Worm (Caenorhabditis elegans): ENCODE measurements around the gene scl-24.

ce11 chrV:17476490-17476889 lies 9.6 kb upstream of the scl-24 start, which contains the start of gene srbc-61:
- TF ChIP-seq him-1 (tag; optimal IDR thresholded peaks at IDR 0.05) (no peak), dao-5 (tag; optimal IDR thresholded peaks at IDR 0.05) (no peak), W03F9.2 (tag; optimal IDR thresholded peaks at IDR 0.05) (no peak)
